Worm (Caenorhabditis elegans) whole organism, L2 larva: ENCODE data around the gene npp-21.

ENCODE experiments used
- R02D3.7 ChIP-seq: fragments of 150-350 bp; optimal IDR thresholded peaks from 2 replicates; lab custom pipeline; 2014; ENCODE audit warnings: missing biosample characterization, missing genetic modification characterization
- crh-2 ChIP-seq: sonication (generic microtip); optimal IDR thresholded peaks from 2 replicates; lab custom pipeline; 2017; ENCODE audit warnings: missing biosample characterization, missing genetic modification characterization
- skn-1 ChIP-seq: sonication (generic microtip); optimal IDR thresholded peaks from 2 replicates; lab custom pipeline; 2017; ENCODE audit warnings: missing biosample characterization, missing genetic modification characterization

DNA sequence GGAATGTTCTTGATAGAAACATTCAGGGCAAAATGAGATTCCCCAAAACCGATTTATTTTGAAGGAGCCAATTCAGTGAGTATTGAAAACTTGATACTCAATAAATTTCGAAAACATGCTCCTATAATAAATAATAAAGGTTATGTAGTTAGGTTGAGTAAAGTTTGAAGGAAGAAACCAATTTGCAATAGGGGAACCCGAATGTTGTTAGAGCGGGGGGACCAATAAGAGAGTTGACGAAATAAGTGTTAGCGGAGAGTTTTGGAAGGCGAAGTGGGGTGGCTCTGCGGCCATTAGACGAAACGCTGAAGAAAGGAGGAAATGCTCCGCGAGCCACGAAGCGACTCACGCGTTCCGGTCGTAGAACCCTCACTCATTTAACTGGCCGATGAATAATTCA lies 25.5 kb downstream of the npp-21 start:
- TF ChIP-seq R02D3.7 (tag; lab: Kevin White, UChicago) (no peak), skn-1 (tag; lab: Kevin White, UChicago) (no peak), crh-2 (tag; lab: Kevin White, UChicago) (no peak)
